ENCODE assay signal across 2 worm cellular contexts in the genomic region with DNA sequence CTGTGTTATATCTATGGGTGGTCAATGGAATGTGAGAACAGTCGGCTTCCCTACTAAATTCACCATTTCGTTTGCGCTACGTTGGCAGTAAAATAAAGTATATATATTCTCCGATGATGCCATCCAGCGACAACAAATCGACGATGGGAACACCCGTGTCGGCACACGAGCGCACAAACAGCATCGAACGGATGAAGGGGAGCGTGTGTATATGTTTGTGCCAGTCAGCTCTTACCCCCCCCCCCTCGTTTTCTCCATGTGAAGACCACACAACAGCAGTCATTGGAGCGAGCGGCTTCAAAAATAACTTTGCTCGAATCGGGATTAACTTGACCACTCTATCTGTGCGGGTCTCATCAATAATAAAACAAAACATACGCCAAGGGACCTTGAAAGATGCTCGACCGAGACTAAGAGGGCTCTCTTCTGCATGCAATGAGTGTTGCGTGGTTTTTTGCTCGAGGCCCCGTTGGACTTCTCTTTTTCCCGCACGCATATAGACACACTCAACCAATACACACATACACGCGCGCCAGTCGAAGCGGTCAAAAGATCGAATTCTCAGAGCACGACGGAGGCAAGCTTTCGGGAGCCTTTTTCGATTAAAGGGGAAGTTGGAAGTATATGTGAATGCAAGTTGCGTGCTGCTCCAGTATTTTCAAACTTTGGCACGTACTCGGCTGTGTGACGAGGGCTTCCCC.
TF ChIP-seq lines count a peak whose summit lies in the region.

No protein-coding gene starts in this region.

TF ChIP-seq in whole organism, L1 larva, 84 proteins besides CTCF, POLR2A, EP300 and RAD21 (continued from another document):
- peak; percentile 78 for TF ChIP-seq fkh-8 (tag; optimal IDR thresholded peaks at IDR 0.05; lab: Kevin White, UChicago)
- no peak for TF ChIP-seq nhr-12 (tag; optimal IDR thresholded peaks at IDR 0.05; lab: Kevin White, UChicago)
- TF ChIP-seq nhr-85 (tag; lab: Kevin White, UChicago), result no peak
- 0 out of 2 replicates have a peak, but pooled peaks have one; percentile 28 for TF ChIP-seq mab-9 (GFP tag; IDR thresholded peaks at IDR 0.05; lab: Robert Waterston, UW)
- no peak for TF ChIP-seq sup-37 (GFP tag; optimal IDR thresholded peaks at IDR 0.05; lab: Kevin White, UChicago)
- TF ChIP-seq fos-1 (tag; optimal IDR thresholded peaks at IDR 0.05; lab: Kevin White, UChicago), result no peak
- TF ChIP-seq dsc-1 (tag; optimal IDR thresholded peaks at IDR 0.05; lab: Kevin White, UChicago), result peak; percentile 58
- no peak for TF ChIP-seq unc-30 (tag; optimal IDR thresholded peaks at IDR 0.05; lab: Kevin White, UChicago)
- no peak for TF ChIP-seq skn-1 (tag; optimal IDR thresholded peaks at IDR 0.05; lab: Kevin White, UChicago)
- no peak for TF ChIP-seq sptf-1 (tag; optimal IDR thresholded peaks at IDR 0.05; lab: Kevin White, UChicago)
- no peak for TF ChIP-seq pqm-1 (tag; optimal IDR thresholded peaks at IDR 0.05; lab: Kevin White, UChicago)
- peak; percentile 7 for TF ChIP-seq isw-1 (GFP tag; IDR thresholded peaks at IDR 0.05; lab: Robert Waterston, UW)
- TF ChIP-seq elt-2 (tag; optimal IDR thresholded peaks at IDR 0.05; lab: Kevin White, UChicago), result no peak
- TF ChIP-seq lin-13 (GFP tag; optimal IDR thresholded peaks at IDR 0.05; lab: Kevin White, UChicago), result no peak
- no peak for TF ChIP-seq snpc-4 (tag; optimal IDR thresholded peaks at IDR 0.05; lab: Kevin White, UChicago)

TF ChIP-seq in whole organism, L4 larva, 104 proteins besides CTCF, POLR2A, EP300 and RAD21 (continued from another document):
- TF ChIP-seq aly-2 (tag; optimal IDR thresholded peaks at IDR 0.05; lab: Kevin White, UChicago) (no peak), F26F4.8 (GFP tag; conservative IDR thresholded peaks at IDR 0.05; lab: Robert Waterston, UW) (no peak), dpl-1 (GFP tag; optimal IDR thresholded peaks at IDR 0.05; lab: Kevin White, UChicago) (no peak), rbr-2 (tag; optimal IDR thresholded peaks at IDR 0.05; lab: Kevin White, UChicago) (peak; percentile 41), nhr-28 (tag; optimal IDR thresholded peaks at IDR 0.05; lab: Kevin White, UChicago) (no peak), snpc-4 (tag; optimal IDR thresholded peaks at IDR 0.05; lab: Kevin White, UChicago) (no peak), lir-3 (tag; optimal IDR thresholded peaks at IDR 0.05; lab: Kevin White, UChicago) (no peak), sdz-12 (GFP tag; optimal IDR thresholded peaks at IDR 0.05; lab: Kevin White, UChicago) (peak; percentile 58), daf-12 (tag; optimal IDR thresholded peaks at IDR 0.05; lab: Kevin White, UChicago) (no peak), spr-3 (GFP tag; optimal IDR thresholded peaks at IDR 0.05; lab: Kevin White, UChicago) (no peak), fkh-10 (GFP tag; optimal IDR thresholded peaks at IDR 0.05; lab: Kevin White, UChicago) (no peak), nhr-11 (tag; optimal IDR thresholded peaks at IDR 0.05; lab: Kevin White, UChicago) (no peak), lsy-2 (tag; optimal IDR thresholded peaks at IDR 0.05; lab: Kevin White, UChicago) (no peak), zfp-3 (GFP tag; conservative IDR thresholded peaks at IDR 0.05; lab: Robert Waterston, UW) (no peak), vab-7 (GFP tag; IDR thresholded peaks at IDR 0.05; lab: Robert Waterston, UW) (no peak), pha-4 (GFP tag; IDR thresholded peaks at IDR 0.05; lab: Robert Waterston, UW) (no peak), pha-4 (tag; optimal IDR thresholded peaks at IDR 0.05; lab: Kevin White, UChicago) (no peak), lin-29 (GFP tag; IDR thresholded peaks at IDR 0.05; lab: Robert Waterston, UW) (no peak), F37D6.2 (tag; optimal IDR thresholded peaks at IDR 0.05; lab: Kevin White, UChicago) (peak; percentile 30), T26A8.4 (GFP tag; IDR thresholded peaks at IDR 0.05; lab: Robert Waterston, UW) (no peak; the same call in 1 of the 2 replicates), R02D3.7 (tag; optimal IDR thresholded peaks at IDR 0.05; lab: Kevin White, UChicago) (no peak), pqm-1 (tag; optimal IDR thresholded peaks at IDR 0.05; lab: Kevin White, UChicago) (no peak)
TF ChIP-seq in whole organism, L4 larva: peak in this region for 14.
